Worm (Caenorhabditis elegans) whole organism, L1 larva: Measurements from ENCODE around the gene K03B8.11.

ENCODE experiments used
- C04F5.9 ChIP-seq: sonication (generic microtip); optimal IDR thresholded peaks from 2 replicates; lab custom pipeline; 2016; ENCODE audit warnings: missing genetic modification characterization, missing compliant biosample characterization
- C34B4.2 ChIP-seq: sonication (generic microtip); optimal IDR thresholded peaks from 2 replicates; lab custom pipeline; 2017; ENCODE audit warnings: mild to moderate bottlenecking, missing genetic modification characterization, missing compliant biosample characterization
- F16B12.6 ChIP-seq: fragments of 150-350 bp; optimal IDR thresholded peaks from 2 replicates; lab custom pipeline; 2014; ENCODE audit warnings: missing biosample characterization, missing genetic modification characterization
- Y116A8C.19 ChIP-seq: sonication (generic microtip); optimal IDR thresholded peaks from 2 replicates; lab custom pipeline; 2016; ENCODE audit warnings: missing compliant biosample characterization, missing genetic modification characterization, borderline replicate concordance
- aha-1 ChIP-seq: fragments of 150-350 bp; optimal IDR thresholded peaks from 2 replicates; lab custom pipeline; 2014; ENCODE audit warnings: missing biosample characterization, missing genetic modification characterization
- alr-1 ChIP-seq: fragments of 200-800 bp; sonication (Bioruptor generic); optimal IDR thresholded peaks from 2 replicates; lab custom pipeline; 2018; ENCODE audit warnings: borderline replicate concordance, mild to moderate bottlenecking, missing genetic modification characterization, missing compliant biosample characterization
- aly-2 ChIP-seq: fragments of 150-350 bp; optimal IDR thresholded peaks from 2 replicates; lab custom pipeline; 2014; ENCODE audit warnings: missing biosample characterization, missing genetic modification characterization
- ceh-63 ChIP-seq: fragments of 200-800 bp; sonication (Bioruptor generic); optimal IDR thresholded peaks from 2 replicates; lab custom pipeline; 2018; ENCODE audit warnings: mild to moderate bottlenecking, missing genetic modification characterization, missing compliant biosample characterization
- ceh-82 ChIP-seq, 3 experiments: fragments of 150-350 bp in 1 of 3; sonication (generic microtip) in 2 of 3; optimal IDR thresholded peaks; 2 replicates each; lab custom pipeline; 2014 to 2017; ENCODE audit warnings: missing biosample characterization in 3 of 3, missing genetic modification characterization in 3 of 3
- ceh-88 ChIP-seq: fragments of 200-800 bp; sonication (Bioruptor generic); IDR thresholded peaks from 2 replicates; pipeline ENCODE4 v1.3.6; 2022; ENCODE audit warnings: missing genetic modification characterization, missing compliant biosample characterization
- ceh-90 ChIP-seq: sonication (generic microtip); optimal IDR thresholded peaks from 2 replicates; lab custom pipeline; 2016; ENCODE audit warnings: missing genetic modification characterization, missing compliant biosample characterization
- dpl-1 ChIP-seq, 3 experiments: fragments of 150-350 bp in 2 of 3; sonication (generic microtip) in 1 of 3; optimal IDR thresholded peaks; 2 replicates each; lab custom pipeline; 2014 to 2017; ENCODE audit warnings: missing biosample characterization in 3 of 3, missing genetic modification characterization in 3 of 3, missing genetic modification reagents in 3 of 3
- dsc-1 ChIP-seq: sonication (generic microtip); optimal IDR thresholded peaks from 2 replicates; lab custom pipeline; 2016; ENCODE audit warnings: mild to moderate bottlenecking, missing genetic modification characterization, missing compliant biosample characterization
- efl-1 ChIP-seq, 4 experiments: fragments of 150-350 bp; optimal IDR thresholded peaks in 3 of 4; peaks in 1 of 4; 1 replicate in 1 of 4; 2 replicates in 3 of 4; lab custom pipeline; 2014; ENCODE audit warnings: missing biosample characterization in 2 of 4, missing genetic modification characterization in 2 of 4, missing genetic modification reagents in 2 of 4
- egl-13 ChIP-seq: sonication (generic microtip); optimal IDR thresholded peaks from 2 replicates; lab custom pipeline; 2016; ENCODE audit warnings: missing genotype, missing genetic modification reagents, missing genetic modification characterization, missing compliant biosample characterization
- egl-27 ChIP-seq, 2 experiments: fragments of 150-350 bp in 1 of 2; sonication (generic microtip); optimal IDR thresholded peaks; 3 replicates each; lab custom pipeline; 2017 to 2018; ENCODE audit warnings: missing biosample characterization in 2 of 2, missing genetic modification characterization in 2 of 2, missing genetic modification reagents in 2 of 2
- elt-2 ChIP-seq: sonication (generic microtip); optimal IDR thresholded peaks from 2 replicates; lab custom pipeline; 2016; ENCODE audit warnings: missing genetic modification characterization, mild to moderate bottlenecking, inconsistent platforms, missing compliant biosample characterization, missing genetic modification reagents
- elt-3 ChIP-seq, 6 experiments: fragments of 150-350 bp in 1 of 6; sonication (generic microtip); optimal IDR thresholded peaks; 2 replicates each; lab custom pipeline; 2017 to 2018; ENCODE audit warnings: missing biosample characterization in 6 of 6, missing genetic modification characterization in 6 of 6, inconsistent platforms in 1 of 6
- fos-1 ChIP-seq: fragments of 150-350 bp; optimal IDR thresholded peaks from 2 replicates; lab custom pipeline; 2014; ENCODE audit warnings: missing biosample characterization, missing genetic modification characterization
- hpl-2 ChIP-seq: fragments of 150-350 bp; optimal IDR thresholded peaks from 2 replicates; lab custom pipeline; 2014; ENCODE audit warnings: missing biosample characterization, missing genetic modification reagents, missing genetic modification characterization
- isw-1 ChIP-seq: fragments of 200-800 bp; sonication (Bioruptor generic); IDR thresholded peaks from 2 replicates; pipeline ENCODE4 v1.3.6; 2022; ENCODE audit warnings: missing genetic modification characterization, missing compliant biosample characterization
- jun-1 ChIP-seq: fragments of 150-350 bp; optimal IDR thresholded peaks from 2 replicates; lab custom pipeline; 2014; ENCODE audit warnings: missing biosample characterization, missing genetic modification reagents, missing genetic modification characterization
- lin-14 ChIP-seq: fragments of 200-800 bp; sonication (Bioruptor generic); optimal IDR thresholded peaks from 2 replicates; lab custom pipeline; 2018; ENCODE audit warnings: mild to moderate bottlenecking, missing genetic modification characterization, moderate library complexity, missing compliant biosample characterization
- lin-15B ChIP-seq: fragments of 150-350 bp; sonication (generic microtip); optimal IDR thresholded peaks from 3 replicates; lab custom pipeline; 2014; ENCODE audit warnings: missing biosample characterization, missing genetic modification characterization
- lin-35 ChIP-seq, 2 experiments: fragments of 150-350 bp; optimal IDR thresholded peaks; 2 replicates each; lab custom pipeline; 2014; ENCODE audit warnings: missing biosample characterization in 2 of 2, missing genetic modification characterization in 2 of 2, missing genetic modification reagents in 2 of 2
- lir-3 ChIP-seq: sonication (generic microtip); optimal IDR thresholded peaks from 2 replicates; lab custom pipeline; 2016; ENCODE audit warnings: mild to moderate bottlenecking, missing genetic modification characterization, moderate library complexity, missing compliant biosample characterization; ENCODE audit not compliant: poor library complexity
- mab-9 ChIP-seq: fragments of 200-800 bp; sonication (Bioruptor generic); IDR thresholded peaks from 2 replicates; pipeline ENCODE4 v1.3.6; 2022; ENCODE audit warnings: missing genetic modification reagents, missing genetic modification characterization, missing compliant biosample characterization
- mdl-1 ChIP-seq, 2 experiments: fragments of 150-350 bp; optimal IDR thresholded peaks; 2 replicates each; lab custom pipeline; 2014 to 2017; ENCODE audit warnings: missing biosample characterization in 2 of 2, missing genetic modification characterization in 2 of 2, inconsistent platforms in 1 of 2
- mep-1 ChIP-seq: fragments of 150-350 bp; optimal IDR thresholded peaks from 2 replicates; lab custom pipeline; 2014; ENCODE audit warnings: missing biosample characterization, missing genetic modification characterization
- nhr-19 ChIP-seq: fragments of 200-800 bp; sonication (Bioruptor generic); conservative IDR thresholded peaks from 2 replicates; pipeline ENCODE4 v1.3.6; 2022; ENCODE audit warnings: missing genetic modification characterization, missing compliant biosample characterization
- nhr-20 ChIP-seq: sonication (generic microtip); optimal IDR thresholded peaks from 2 replicates; lab custom pipeline; 2016; ENCODE audit warnings: mild to moderate bottlenecking, missing genetic modification characterization, missing compliant biosample characterization
- nhr-28 ChIP-seq: fragments of 150-350 bp; optimal IDR thresholded peaks from 2 replicates; lab custom pipeline; 2014; ENCODE audit warnings: missing biosample characterization, missing genetic modification characterization
- nhr-47 ChIP-seq: sonication (generic microtip); optimal IDR thresholded peaks from 2 replicates; lab custom pipeline; 2016; ENCODE audit warnings: mild to moderate bottlenecking, missing genetic modification characterization, moderate library complexity, missing compliant biosample characterization
- nhr-71 ChIP-seq: sonication (generic microtip); optimal IDR thresholded peaks from 2 replicates; lab custom pipeline; 2016; ENCODE audit warnings: mild to moderate bottlenecking, missing genetic modification characterization, moderate library complexity, missing compliant biosample characterization
- nhr-77 ChIP-seq: fragments of 150-350 bp; optimal IDR thresholded peaks from 2 replicates; lab custom pipeline; 2014; ENCODE audit warnings: missing biosample characterization, missing genetic modification characterization
- nhr-85 ChIP-seq: sonication (generic microtip); peaks from one replicate; lab custom pipeline; 2016; ENCODE audit warnings: missing genetic modification characterization, inconsistent platforms, missing compliant biosample characterization
- nhr-90 ChIP-seq: sonication (generic microtip); optimal IDR thresholded peaks from 2 replicates; lab custom pipeline; 2016; ENCODE audit warnings: mild to moderate bottlenecking, missing genetic modification characterization, missing compliant biosample characterization; ENCODE audit not compliant: poor library complexity
- pag-3 ChIP-seq: sonication (generic microtip); optimal IDR thresholded peaks from 2 replicates; lab custom pipeline; 2017; ENCODE audit warnings: missing genetic modification characterization, mild to moderate bottlenecking, missing compliant biosample characterization, antibody characterized with exemption, borderline replicate concordance; ENCODE audit not compliant: insufficient read depth
- pqm-1 ChIP-seq: sonication (generic microtip); optimal IDR thresholded peaks from 3 replicates; lab custom pipeline; 2017; ENCODE audit warnings: missing biosample characterization, missing genetic modification characterization
- skn-1 ChIP-seq: fragments of 150-350 bp; optimal IDR thresholded peaks from 2 replicates; lab custom pipeline; 2014; ENCODE audit warnings: missing biosample characterization, missing genetic modification characterization
- snpc-4 ChIP-seq: fragments of 150-350 bp; optimal IDR thresholded peaks from 2 replicates; lab custom pipeline; 2014; ENCODE audit warnings: missing biosample characterization, missing genetic modification characterization
- snu-23 ChIP-seq: sonication (generic microtip); optimal IDR thresholded peaks from 2 replicates; lab custom pipeline; 2016; ENCODE audit warnings: missing genetic modification characterization, missing compliant biosample characterization
- sox-4 ChIP-seq: sonication (generic microtip); optimal IDR thresholded peaks from 2 replicates; lab custom pipeline; 2016; ENCODE audit warnings: missing genetic modification characterization, missing compliant biosample characterization
- sptf-1 ChIP-seq: fragments of 150-350 bp; optimal IDR thresholded peaks from 2 replicates; lab custom pipeline; 2014; ENCODE audit warnings: missing biosample characterization, missing genetic modification characterization
- sup-37 ChIP-seq: fragments of 200-800 bp; sonication (Bioruptor generic); optimal IDR thresholded peaks from 2 replicates; lab custom pipeline; 2018; ENCODE audit warnings: mild to moderate bottlenecking, missing genetic modification characterization, missing compliant biosample characterization
- swsn-7 ChIP-seq: sonication (generic microtip); optimal IDR thresholded peaks from 2 replicates; lab custom pipeline; 2016; ENCODE audit warnings: missing genetic modification characterization, missing compliant biosample characterization
- unc-30 ChIP-seq: sonication (generic microtip); optimal IDR thresholded peaks from 2 replicates; lab custom pipeline; 2017; ENCODE audit warnings: missing biosample characterization, missing genetic modification characterization
- unc-98 ChIP-seq: fragments of 200-800 bp; sonication (Bioruptor generic); IDR thresholded peaks from 2 replicates; pipeline ENCODE4 v1.3.6; 2022; ENCODE audit warnings: missing genetic modification characterization, missing compliant biosample characterization
- xbp-1 ChIP-seq: sonication (generic microtip); optimal IDR thresholded peaks from 2 replicates; lab custom pipeline; 2016; ENCODE audit warnings: missing genetic modification characterization, missing compliant biosample characterization

Gene K03B8.11

DNA sequence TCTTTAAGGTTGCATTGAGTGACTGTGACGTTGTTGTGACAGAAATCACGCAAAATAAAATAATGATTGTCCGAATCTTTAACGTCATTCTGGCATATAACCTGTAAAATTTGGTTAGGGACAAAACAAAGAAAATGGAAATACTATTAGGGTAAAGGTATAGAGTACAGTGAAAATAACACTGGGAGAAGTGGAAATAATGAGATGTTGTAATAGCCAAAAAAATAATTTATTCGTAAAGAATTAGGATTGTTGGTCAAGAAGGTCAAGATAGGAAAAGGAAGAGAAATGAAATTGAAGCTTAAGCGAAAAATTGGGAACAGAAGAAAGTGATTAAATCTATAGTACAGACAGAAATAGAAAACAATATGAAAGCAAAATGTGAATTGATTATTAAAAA lies 24.8 kb upstream of the K03B8.11 start, which contains the start of gene deg-3:
Gene deg-3, minus strand, starts transcription at position 101 of the 400 bp plus-strand sequence.
- TF ChIP-seq efl-1 (optimal IDR thresholded peaks at IDR 0.05; lab: Kevin White, UChicago): no peak
- TF ChIP-seq efl-1 (GFP tag; optimal IDR thresholded peaks at IDR 0.05 in 1 of 2; lab: Kevin White, UChicago): peak in 1 of 2 experiments; percentile 34
- no peak for TF ChIP-seq nhr-28 (tag; lab: Kevin White, UChicago)
- TF ChIP-seq unc-30: no peak
- TF ChIP-seq skn-1 (tag; lab: Kevin White, UChicago): no peak
- TF ChIP-seq lin-15B (tag; lab: Kevin White, UChicago): no peak

DNA sequence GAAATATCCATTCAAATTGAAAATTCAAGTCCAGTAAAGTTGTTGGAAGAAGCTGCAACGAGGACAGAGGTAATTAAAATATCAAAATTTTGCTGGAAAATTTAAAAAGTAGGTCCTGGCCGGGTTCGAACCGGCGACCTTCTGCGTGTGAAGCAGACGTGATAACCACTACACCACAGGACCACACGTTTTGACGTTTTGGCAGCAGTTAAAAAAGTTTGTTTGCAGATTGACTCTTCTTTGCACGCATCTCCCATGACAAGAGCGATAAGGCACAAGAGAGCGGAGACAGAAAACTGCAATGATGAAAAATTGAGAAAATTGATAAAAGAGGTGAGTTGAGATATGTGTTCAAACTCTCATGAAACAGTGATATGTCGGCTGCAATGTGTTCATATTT lies 21.8 kb upstream of the K03B8.11 start:
- TF ChIP-seq snpc-4 (tag; lab: Kevin White, UChicago) (peak; percentile 32), nhr-85 (peak; percentile 78), ceh-90 (tag; lab: Kevin White, UChicago) (no peak), mab-9 (GFP tag; lab: Robert Waterston, UW) (no peak), pag-3 (tag; lab: Kevin White, UChicago) (no peak), nhr-19 (GFP tag; lab: Robert Waterston, UW) (peak; percentile 73), mep-1 (tag; lab: Kevin White, UChicago) (peak; percentile 35), lin-35 (GFP tag; optimal IDR thresholded peaks at IDR 0.05; lab: Kevin White, UChicago) (peak in 1 of 2 experiments; percentile 81), sptf-1 (tag; lab: Kevin White, UChicago) (no peak), egl-27 (tag; optimal IDR thresholded peaks at IDR 0.05; lab: Kevin White, UChicago) (no peak), hpl-2 (GFP tag; lab: Kevin White, UChicago) (no peak), dsc-1 (no peak), jun-1 (tag; lab: Kevin White, UChicago) (no peak), alr-1 (tag; lab: Kevin White, UChicago) (no peak), aly-2 (tag; lab: Kevin White, UChicago) (no peak), swsn-7 (tag; lab: Kevin White, UChicago) (peak; percentile 42), nhr-77 (peak; percentile 51), elt-3 (tag; optimal IDR thresholded peaks at IDR 0.05; lab: Kevin White, UChicago) (peak in 2 of 6 experiments; percentile 19 to 23), lir-3 (tag; lab: Kevin White, UChicago) (no peak), sox-4 (no peak), ceh-82 (tag; optimal IDR thresholded peaks at IDR 0.05; lab: Kevin White, UChicago) (peak in 1 of 3 experiments; percentile 3), unc-30 (no peak), egl-13 (no peak), nhr-20 (peak; percentile 72), C34B4.2 (tag; lab: Kevin White, UChicago) (no peak), nhr-90 (tag; lab: Kevin White, UChicago) (peak; percentile 61), isw-1 (GFP tag; lab: Robert Waterston, UW) (no peak), ceh-88 (GFP tag; lab: Robert Waterston, UW) (no peak), dpl-1 (GFP tag; optimal IDR thresholded peaks at IDR 0.05; lab: Kevin White, UChicago) (peak; percentile 16 to 31 (median 20)), nhr-47 (tag; lab: Kevin White, UChicago) (no peak), elt-2 (tag; lab: Kevin White, UChicago) (peak; percentile 72), snu-23 (GFP tag; lab: Kevin White, UChicago) (peak; percentile 74), mdl-1 (tag; optimal IDR thresholded peaks at IDR 0.05; lab: Kevin White, UChicago) (peak in 1 of 2 experiments; percentile 59), nhr-28 (tag; lab: Kevin White, UChicago) (no peak), Y116A8C.19 (tag; lab: Kevin White, UChicago) (no peak), nhr-71 (peak; percentile 71), unc-98 (peak; percentile 43), aha-1 (tag; lab: Kevin White, UChicago) (no peak), ceh-63 (GFP tag; lab: Kevin White, UChicago) (no peak), xbp-1 (peak; percentile 6), F16B12.6 (tag; lab: Kevin White, UChicago) (no peak), lin-14 (GFP tag; lab: Kevin White, UChicago) (peak; percentile 68), fos-1 (tag; lab: Kevin White, UChicago) (no peak), C04F5.9 (tag; lab: Kevin White, UChicago) (no peak), skn-1 (tag; lab: Kevin White, UChicago) (peak; percentile 33), pqm-1 (tag; lab: Kevin White, UChicago) (no peak), sup-37 (GFP tag; lab: Kevin White, UChicago) (peak; percentile 9)
